Worm (Caenorhabditis elegans) whole organism, late embryonic: ENCODE measurements around the gene T07F8.1.

Experiments
- C08G9.2 ChIP-seq: sonication (generic microtip); optimal IDR thresholded peaks from 2 replicates; lab custom pipeline; 2016; ENCODE audit warnings: mild to moderate bottlenecking, missing genetic modification characterization, moderate library complexity, missing compliant biosample characterization
- C38D4.7 ChIP-seq: fragments of 200-800 bp; sonication (Bioruptor generic); optimal IDR thresholded peaks from 2 replicates; lab custom pipeline; 2018; ENCODE audit warnings: mild to moderate bottlenecking, missing genetic modification characterization, moderate library complexity, missing compliant biosample characterization
- F13H6.1 ChIP-seq: sonication (generic microtip); optimal IDR thresholded peaks from 2 replicates; lab custom pipeline; 2016; ENCODE audit warnings: missing genetic modification characterization, missing compliant biosample characterization
- K02D7.2 ChIP-seq: sonication (generic microtip); optimal IDR thresholded peaks from 2 replicates; lab custom pipeline; 2017; ENCODE audit warnings: mild to moderate bottlenecking, missing genetic modification characterization, missing compliant biosample characterization
- K09A11.1 ChIP-seq: sonication (generic microtip); optimal IDR thresholded peaks from 2 replicates; lab custom pipeline; 2017; ENCODE audit warnings: antibody characterized with exemption, mild to moderate bottlenecking, missing genetic modification characterization, missing compliant biosample characterization; ENCODE audit not compliant: insufficient read depth
- T23F11.4 ChIP-seq: fragments of 200-800 bp; sonication (Bioruptor generic); optimal IDR thresholded peaks from 2 replicates; lab custom pipeline; 2018; ENCODE audit warnings: mild to moderate bottlenecking, missing genetic modification characterization, missing compliant biosample characterization
- Y22D7AL.16 ChIP-seq: sonication (generic microtip); optimal IDR thresholded peaks from 2 replicates; lab custom pipeline; 2016; ENCODE audit warnings: missing genetic modification characterization, missing compliant biosample characterization
- ahr-1 ChIP-seq: sonication (generic microtip); optimal IDR thresholded peaks from 2 replicates; lab custom pipeline; 2016; ENCODE audit warnings: missing genetic modification characterization, missing compliant biosample characterization
- ceh-18 ChIP-seq: sonication (generic microtip); optimal IDR thresholded peaks from 2 replicates; lab custom pipeline; 2016; ENCODE audit warnings: missing genetic modification characterization, missing compliant biosample characterization
- ceh-2 ChIP-seq: sonication (generic microtip); optimal IDR thresholded peaks from 2 replicates; lab custom pipeline; 2016; ENCODE audit warnings: missing genotype, missing genetic modification characterization, missing compliant biosample characterization
- ceh-24 ChIP-seq: sonication (generic microtip); optimal IDR thresholded peaks from 2 replicates; lab custom pipeline; 2016; ENCODE audit warnings: mild to moderate bottlenecking, missing genetic modification characterization, missing compliant biosample characterization
- ceh-30 ChIP-seq: fragments of 150-350 bp; optimal IDR thresholded peaks from 2 replicates; lab custom pipeline; 2014; ENCODE audit warnings: missing biosample characterization, missing genetic modification characterization
- ceh-9 ChIP-seq: sonication (generic microtip); optimal IDR thresholded peaks from 2 replicates; lab custom pipeline; 2016; ENCODE audit warnings: mild to moderate bottlenecking, missing genetic modification characterization, inconsistent platforms, missing compliant biosample characterization
- che-1 ChIP-seq: sonication (generic microtip); optimal IDR thresholded peaks from 2 replicates; lab custom pipeline; 2016; ENCODE audit warnings: mild to moderate bottlenecking, missing genetic modification characterization, missing compliant biosample characterization
- dve-1 ChIP-seq: sonication (generic microtip); optimal IDR thresholded peaks from 2 replicates; lab custom pipeline; 2017; ENCODE audit warnings: antibody characterized with exemption, mild to moderate bottlenecking, missing genetic modification characterization, missing compliant biosample characterization
- elt-4 ChIP-seq: sonication (generic microtip); optimal IDR thresholded peaks from 2 replicates; lab custom pipeline; 2016; ENCODE audit warnings: missing genetic modification characterization, missing compliant biosample characterization
- eyg-1 ChIP-seq: sonication (generic microtip); optimal IDR thresholded peaks from 2 replicates; lab custom pipeline; 2016; ENCODE audit warnings: missing genotype, missing genetic modification characterization, missing compliant biosample characterization
- fkh-10 ChIP-seq: fragments of 150-350 bp; optimal IDR thresholded peaks from 2 replicates; lab custom pipeline; 2014; ENCODE audit warnings: missing biosample characterization, missing genetic modification reagents, missing genetic modification characterization
- fkh-6 ChIP-seq: sonication (generic microtip); optimal IDR thresholded peaks from 2 replicates; lab custom pipeline; 2016; ENCODE audit warnings: missing genetic modification characterization, missing compliant biosample characterization
- gmeb-2 ChIP-seq: sonication (generic microtip); optimal IDR thresholded peaks from 2 replicates; lab custom pipeline; 2016; ENCODE audit warnings: missing genetic modification characterization, inconsistent platforms, missing compliant biosample characterization
- hlh-13 ChIP-seq: fragments of 200-800 bp; sonication (Bioruptor generic); optimal IDR thresholded peaks from 2 replicates; lab custom pipeline; 2018; ENCODE audit warnings: mild to moderate bottlenecking, missing genetic modification characterization, missing compliant biosample characterization
- hlh-15 ChIP-seq: sonication (generic microtip); optimal IDR thresholded peaks from 2 replicates; lab custom pipeline; 2016; ENCODE audit warnings: missing genetic modification characterization, missing compliant biosample characterization
- hlh-30 ChIP-seq: sonication (generic microtip); optimal IDR thresholded peaks from 2 replicates; lab custom pipeline; 2017; ENCODE audit warnings: antibody characterized with exemption, missing genetic modification characterization, missing compliant biosample characterization; ENCODE audit not compliant: insufficient read depth
- hlh-6 ChIP-seq: sonication (generic microtip); optimal IDR thresholded peaks from 2 replicates; lab custom pipeline; 2016; ENCODE audit warnings: missing genotype, missing genetic modification characterization, missing compliant biosample characterization
- lim-6 ChIP-seq: sonication (generic microtip); optimal IDR thresholded peaks from 2 replicates; lab custom pipeline; 2016; ENCODE audit warnings: missing genetic modification characterization, missing compliant biosample characterization
- nhr-11 ChIP-seq: fragments of 150-350 bp; optimal IDR thresholded peaks from 2 replicates; lab custom pipeline; 2014; ENCODE audit warnings: missing biosample characterization, missing genetic modification characterization
- nhr-232 ChIP-seq: sonication (generic microtip); optimal IDR thresholded peaks from 2 replicates; lab custom pipeline; 2016; ENCODE audit warnings: missing genetic modification characterization, missing compliant biosample characterization
- npax-4 ChIP-seq: sonication (generic microtip); optimal IDR thresholded peaks from 2 replicates; lab custom pipeline; 2016; ENCODE audit warnings: missing genetic modification characterization, missing compliant biosample characterization
- odd-2 ChIP-seq: sonication (generic microtip); optimal IDR thresholded peaks from 2 replicates; lab custom pipeline; 2017; ENCODE audit warnings: antibody characterized with exemption, mild to moderate bottlenecking, missing genetic modification characterization, missing compliant biosample characterization
- pag-3 ChIP-seq: sonication (generic microtip); optimal IDR thresholded peaks from 2 replicates; lab custom pipeline; 2016; ENCODE audit warnings: missing compliant biosample characterization, missing genetic modification characterization, borderline replicate concordance
- pha-4 ChIP-seq: fragments of 150-350 bp; optimal IDR thresholded peaks from 2 replicates; lab custom pipeline; 2018; ENCODE audit warnings: missing biosample characterization, missing genetic modification reagents, missing genetic modification characterization
- pqm-1 ChIP-seq: sonication (generic microtip); optimal IDR thresholded peaks from 2 replicates; lab custom pipeline; 2016; ENCODE audit warnings: missing genetic modification characterization, missing compliant biosample characterization
- ref-2 ChIP-seq: sonication (generic microtip); optimal IDR thresholded peaks from 2 replicates; lab custom pipeline; 2016; ENCODE audit warnings: missing genetic modification characterization, missing compliant biosample characterization
- sdc-2 ChIP-seq: sonication (generic microtip); optimal IDR thresholded peaks from 2 replicates; lab custom pipeline; 2016; ENCODE audit warnings: missing genotype, missing genetic modification characterization, missing compliant biosample characterization
- sox-2 ChIP-seq: fragments of 200-800 bp; sonication (Bioruptor generic); IDR thresholded peaks from 2 replicates; pipeline ENCODE4 v1.3.6; 2022; ENCODE audit warnings: missing genetic modification reagents, missing genetic modification characterization, missing compliant biosample characterization
- sox-4 ChIP-seq: sonication (generic microtip); optimal IDR thresholded peaks from 2 replicates; lab custom pipeline; 2017; ENCODE audit warnings: mild to moderate bottlenecking, missing genetic modification characterization, inconsistent platforms, missing compliant biosample characterization
- tbx-2 ChIP-seq: sonication (generic microtip); optimal IDR thresholded peaks from 2 replicates; lab custom pipeline; 2016; ENCODE audit warnings: missing genetic modification characterization, missing compliant biosample characterization
- tbx-7 ChIP-seq: sonication (generic microtip); optimal IDR thresholded peaks from 2 replicates; lab custom pipeline; 2016; ENCODE audit warnings: missing genotype, missing genetic modification characterization, missing compliant biosample characterization
- ttx-3 ChIP-seq: sonication (generic microtip); optimal IDR thresholded peaks from 2 replicates; lab custom pipeline; 2016; ENCODE audit warnings: missing genetic modification reagents, missing genetic modification characterization, missing compliant biosample characterization
- unc-42 ChIP-seq: sonication (generic microtip); optimal IDR thresholded peaks from 2 replicates; lab custom pipeline; 2016; ENCODE audit warnings: missing genotype, missing genetic modification characterization, missing compliant biosample characterization
- unc-55 ChIP-seq: sonication (generic microtip); optimal IDR thresholded peaks from 2 replicates; lab custom pipeline; 2017; ENCODE audit warnings: missing biosample characterization, missing genetic modification reagents, missing genetic modification characterization

The T07F8.1 gene

ce11 chrII:7165749-7166148, 17.6 kb downstream of the T07F8.1 start, which contains the start of gene mfsd-13.2:
mfsd-13.2 (minus strand) TSS chrII:7165849.
- TF ChIP-seq tbx-7 (tag; lab: Kevin White, UChicago) = no peak
- no peak for TF ChIP-seq ceh-24 (tag; lab: Kevin White, UChicago)
- TF ChIP-seq ref-2 = no peak

ce11 chrII:7166768-7167167, 18.6 kb downstream of the T07F8.1 start:
- TF ChIP-seq sox-2 (no peak), gmeb-2 (no peak), npax-4 (tag; lab: Kevin White, UChicago) (no peak), fkh-6 (tag; lab: Kevin White, UChicago) (no peak)

- TF ChIP-seq K09A11.1 (tag; lab: Kevin White, UChicago) (no peak), sdc-2 (tag; lab: Kevin White, UChicago) (no peak), hlh-30 (tag; lab: Kevin White, UChicago) (no peak), hlh-6 (no peak), che-1 (tag; lab: Kevin White, UChicago) (no peak), ceh-30 (tag; lab: Kevin White, UChicago) (no peak), ceh-9 (tag; lab: Kevin White, UChicago) (no peak), nhr-232 (tag; lab: Kevin White, UChicago) (no peak), ttx-3 (tag; lab: Kevin White, UChicago) (no peak), unc-42 (no peak), Y22D7AL.16 (tag; lab: Kevin White, UChicago) (no peak), lim-6 (tag; lab: Kevin White, UChicago) (no peak), gmeb-2 (no peak), tbx-2 (no peak), ceh-2 (no peak), eyg-1 (tag; lab: Kevin White, UChicago) (no peak), elt-4 (no peak), dve-1 (tag; lab: Kevin White, UChicago) (no peak), ceh-18 (tag; lab: Kevin White, UChicago) (no peak)
Measured at ce11 chrII:7168712-7169111, 20.5 kb downstream of the T07F8.1 start, which contains the start of gene col-36. col-36 (minus strand) TSS chrII:7168812.

- TF ChIP-seq odd-2 (tag; lab: Kevin White, UChicago) = no peak
- TF ChIP-seq T23F11.4 (GFP tag; lab: Kevin White, UChicago) = no peak
- TF ChIP-seq hlh-15 (tag; lab: Kevin White, UChicago) = no peak
- no peak for TF ChIP-seq fkh-6 (tag; lab: Kevin White, UChicago)
- no peak for TF ChIP-seq hlh-13 (GFP tag; lab: Kevin White, UChicago)
- TF ChIP-seq pha-4 (tag; lab: Kevin White, UChicago) = no peak
- no peak for TF ChIP-seq unc-42
- TF ChIP-seq pag-3 = no peak
- TF ChIP-seq, all 69 proteins: peak for 0
Measured at ce11 chrII:7171305-7171998, 23.3 kb downstream of the T07F8.1 start, which contains the start of gene dyf-13. dyf-13 (minus strand) TSS chrII:7171355.

ce11 chrII:7174843-7175242, 26.6 kb downstream of the T07F8.1 start, which contains the start of gene glc-4:
glc-4 (minus strand) TSS chrII:7174943.
- TF ChIP-seq gmeb-2 (no peak), unc-55 (GFP tag; lab: Kevin White, UChicago) (no peak), pqm-1 (tag; lab: Kevin White, UChicago) (no peak), nhr-232 (tag; lab: Kevin White, UChicago) (no peak), ttx-3 (tag; lab: Kevin White, UChicago) (no peak), K02D7.2 (tag; lab: Kevin White, UChicago) (no peak), Y22D7AL.16 (tag; lab: Kevin White, UChicago) (no peak), nhr-11 (tag; lab: Kevin White, UChicago) (no peak), ref-2 (no peak), fkh-10 (GFP tag; lab: Kevin White, UChicago) (no peak), C08G9.2 (tag; lab: Kevin White, UChicago) (no peak), C38D4.7 (GFP tag; lab: Kevin White, UChicago) (no peak), ceh-30 (tag; lab: Kevin White, UChicago) (no peak), lim-6 (tag; lab: Kevin White, UChicago) (no peak), ceh-18 (tag; lab: Kevin White, UChicago) (no peak), ahr-1 (tag; lab: Kevin White, UChicago) (no peak), F13H6.1 (tag; lab: Kevin White, UChicago) (no peak), ceh-2 (no peak), sox-4 (tag; lab: Kevin White, UChicago) (no peak)
